Worm (Caenorhabditis elegans) whole organism, L1 larva: ENCODE measurements around the gene frpr-3.
A peak's percentile ranks its signal among the peaks of the same experiment; 100 is the strongest.

Experiments used
- C04F5.9 ChIP-seq: sonication (generic microtip); optimal IDR thresholded peaks from 2 replicates; lab custom pipeline; 2016; ENCODE audit warnings: missing genetic modification characterization, missing compliant biosample characterization
- Y116A8C.19 ChIP-seq: sonication (generic microtip); optimal IDR thresholded peaks from 2 replicates; lab custom pipeline; 2016; ENCODE audit warnings: missing compliant biosample characterization, missing genetic modification characterization, borderline replicate concordance
- aha-1 ChIP-seq: fragments of 150-350 bp; optimal IDR thresholded peaks from 2 replicates; lab custom pipeline; 2014; ENCODE audit warnings: missing biosample characterization, missing genetic modification characterization
- ama-1 ChIP-seq: fragments of 150-350 bp; optimal IDR thresholded peaks from 2 replicates; lab custom pipeline; 2014
- blmp-1 ChIP-seq: fragments of 150-350 bp; optimal IDR thresholded peaks from 2 replicates; lab custom pipeline; 2014; ENCODE audit warnings: missing biosample characterization, missing genetic modification characterization
- ces-1 ChIP-seq: fragments of 150-350 bp; optimal IDR thresholded peaks from 2 replicates; lab custom pipeline; 2014; ENCODE audit warnings: missing biosample characterization, missing genetic modification reagents, missing genetic modification characterization
- dpl-1 ChIP-seq, 3 experiments: fragments of 150-350 bp in 2 of 3; sonication (generic microtip) in 1 of 3; optimal IDR thresholded peaks; 2 replicates each; lab custom pipeline; 2014 to 2017; ENCODE audit warnings: missing biosample characterization in 3 of 3, missing genetic modification characterization in 3 of 3, missing genetic modification reagents in 3 of 3
- efl-1 ChIP-seq, 4 experiments: fragments of 150-350 bp; optimal IDR thresholded peaks in 3 of 4; peaks in 1 of 4; 1 replicate in 1 of 4; 2 replicates in 3 of 4; lab custom pipeline; 2014; ENCODE audit warnings: missing biosample characterization in 2 of 4, missing genetic modification characterization in 2 of 4, missing genetic modification reagents in 2 of 4
- egl-27 ChIP-seq, 2 experiments: fragments of 150-350 bp in 1 of 2; sonication (generic microtip); optimal IDR thresholded peaks; 3 replicates each; lab custom pipeline; 2017 to 2018; ENCODE audit warnings: missing biosample characterization in 2 of 2, missing genetic modification characterization in 2 of 2, missing genetic modification reagents in 2 of 2
- elt-2 ChIP-seq: sonication (generic microtip); optimal IDR thresholded peaks from 2 replicates; lab custom pipeline; 2016; ENCODE audit warnings: missing genetic modification characterization, mild to moderate bottlenecking, inconsistent platforms, missing compliant biosample characterization, missing genetic modification reagents
- fkh-10 ChIP-seq: sonication (generic microtip); optimal IDR thresholded peaks from 2 replicates; lab custom pipeline; 2017; ENCODE audit warnings: missing biosample characterization, missing genetic modification reagents, missing genetic modification characterization
- fkh-8 ChIP-seq: sonication (generic microtip); optimal IDR thresholded peaks from 2 replicates; lab custom pipeline; 2016; ENCODE audit warnings: mild to moderate bottlenecking, missing genetic modification characterization, missing compliant biosample characterization
- fos-1 ChIP-seq: fragments of 150-350 bp; optimal IDR thresholded peaks from 2 replicates; lab custom pipeline; 2014; ENCODE audit warnings: missing biosample characterization, missing genetic modification characterization
- hlh-17 ChIP-seq: fragments of 200-800 bp; sonication (Bioruptor generic); optimal IDR thresholded peaks from 2 replicates; lab custom pipeline; 2018; ENCODE audit warnings: missing genetic modification characterization, mild to moderate bottlenecking, missing compliant biosample characterization, moderate library complexity, borderline replicate concordance
- hpl-2 ChIP-seq: fragments of 150-350 bp; optimal IDR thresholded peaks from 2 replicates; lab custom pipeline; 2014; ENCODE audit warnings: missing biosample characterization, missing genetic modification reagents, missing genetic modification characterization
- irx-1 ChIP-seq: sonication (generic microtip); optimal IDR thresholded peaks from 2 replicates; lab custom pipeline; 2016; ENCODE audit warnings: missing genetic modification characterization, missing compliant biosample characterization
- jun-1 ChIP-seq: fragments of 150-350 bp; optimal IDR thresholded peaks from 2 replicates; lab custom pipeline; 2014; ENCODE audit warnings: missing biosample characterization, missing genetic modification reagents, missing genetic modification characterization
- lin-14 ChIP-seq: fragments of 200-800 bp; sonication (Bioruptor generic); optimal IDR thresholded peaks from 2 replicates; lab custom pipeline; 2018; ENCODE audit warnings: mild to moderate bottlenecking, missing genetic modification characterization, moderate library complexity, missing compliant biosample characterization
- lin-15B ChIP-seq: fragments of 150-350 bp; sonication (generic microtip); optimal IDR thresholded peaks from 3 replicates; lab custom pipeline; 2014; ENCODE audit warnings: missing biosample characterization, missing genetic modification characterization
- mab-9 ChIP-seq: fragments of 200-800 bp; sonication (Bioruptor generic); IDR thresholded peaks from 2 replicates; pipeline ENCODE4 v1.3.6; 2022; ENCODE audit warnings: missing genetic modification reagents, missing genetic modification characterization, missing compliant biosample characterization
- mef-2 ChIP-seq: fragments of 150-350 bp; optimal IDR thresholded peaks from 2 replicates; lab custom pipeline; 2014; ENCODE audit warnings: missing biosample characterization, missing genetic modification characterization
- nhr-11 ChIP-seq: fragments of 150-350 bp; optimal IDR thresholded peaks from 2 replicates; lab custom pipeline; 2014; ENCODE audit warnings: missing biosample characterization, missing genetic modification characterization
- nhr-12 ChIP-seq: sonication (generic microtip); optimal IDR thresholded peaks from 2 replicates; lab custom pipeline; 2017; ENCODE audit warnings: missing biosample characterization, missing genetic modification characterization
- nhr-20 ChIP-seq: sonication (generic microtip); optimal IDR thresholded peaks from 2 replicates; lab custom pipeline; 2016; ENCODE audit warnings: mild to moderate bottlenecking, missing genetic modification characterization, missing compliant biosample characterization
- nhr-47 ChIP-seq: sonication (generic microtip); optimal IDR thresholded peaks from 2 replicates; lab custom pipeline; 2016; ENCODE audit warnings: mild to moderate bottlenecking, missing genetic modification characterization, moderate library complexity, missing compliant biosample characterization
- nhr-77 ChIP-seq: fragments of 150-350 bp; optimal IDR thresholded peaks from 2 replicates; lab custom pipeline; 2014; ENCODE audit warnings: missing biosample characterization, missing genetic modification characterization
- nhr-84 ChIP-seq: sonication (generic microtip); optimal IDR thresholded peaks from 2 replicates; lab custom pipeline; 2017; ENCODE audit warnings: missing biosample characterization, missing genetic modification characterization
- nhr-85 ChIP-seq: sonication (generic microtip); peaks from one replicate; lab custom pipeline; 2016; ENCODE audit warnings: missing genetic modification characterization, inconsistent platforms, missing compliant biosample characterization
- nhr-90 ChIP-seq: sonication (generic microtip); optimal IDR thresholded peaks from 2 replicates; lab custom pipeline; 2016; ENCODE audit warnings: mild to moderate bottlenecking, missing genetic modification characterization, missing compliant biosample characterization; ENCODE audit not compliant: poor library complexity
- pag-3 ChIP-seq: sonication (generic microtip); optimal IDR thresholded peaks from 2 replicates; lab custom pipeline; 2017; ENCODE audit warnings: missing genetic modification characterization, mild to moderate bottlenecking, missing compliant biosample characterization, antibody characterized with exemption, borderline replicate concordance; ENCODE audit not compliant: insufficient read depth
- pax-3 ChIP-seq: fragments of 200-800 bp; sonication (Bioruptor generic); optimal IDR thresholded peaks from 2 replicates; lab custom pipeline; 2018; ENCODE audit warnings: mild to moderate bottlenecking, missing genetic modification characterization, moderate library complexity, missing compliant biosample characterization
- skn-1 ChIP-seq: fragments of 150-350 bp; optimal IDR thresholded peaks from 2 replicates; lab custom pipeline; 2014; ENCODE audit warnings: missing biosample characterization, missing genetic modification characterization
- snpc-4 ChIP-seq: fragments of 150-350 bp; optimal IDR thresholded peaks from 2 replicates; lab custom pipeline; 2014; ENCODE audit warnings: missing biosample characterization, missing genetic modification characterization
- sup-37 ChIP-seq: fragments of 200-800 bp; sonication (Bioruptor generic); optimal IDR thresholded peaks from 2 replicates; lab custom pipeline; 2018; ENCODE audit warnings: mild to moderate bottlenecking, missing genetic modification characterization, missing compliant biosample characterization
- swsn-7 ChIP-seq: sonication (generic microtip); optimal IDR thresholded peaks from 2 replicates; lab custom pipeline; 2016; ENCODE audit warnings: missing genetic modification characterization, missing compliant biosample characterization
- tlp-1 ChIP-seq: fragments of 150-350 bp; optimal IDR thresholded peaks from 2 replicates; lab custom pipeline; 2014; ENCODE audit warnings: missing biosample characterization, missing genetic modification characterization
- xbp-1 ChIP-seq: sonication (generic microtip); optimal IDR thresholded peaks from 2 replicates; lab custom pipeline; 2016; ENCODE audit warnings: missing genetic modification characterization, missing compliant biosample characterization
- zag-1 ChIP-seq: fragments of 150-350 bp; optimal IDR thresholded peaks from 2 replicates; lab custom pipeline; 2014; ENCODE audit warnings: missing biosample characterization, missing genetic modification characterization
- zip-4 ChIP-seq: fragments of 200-800 bp; sonication (Bioruptor generic); optimal IDR thresholded peaks from 2 replicates; lab custom pipeline; 2018; ENCODE audit warnings: mild to moderate bottlenecking, missing genetic modification characterization, moderate library complexity, missing compliant biosample characterization

frpr-3 gene

DNA sequence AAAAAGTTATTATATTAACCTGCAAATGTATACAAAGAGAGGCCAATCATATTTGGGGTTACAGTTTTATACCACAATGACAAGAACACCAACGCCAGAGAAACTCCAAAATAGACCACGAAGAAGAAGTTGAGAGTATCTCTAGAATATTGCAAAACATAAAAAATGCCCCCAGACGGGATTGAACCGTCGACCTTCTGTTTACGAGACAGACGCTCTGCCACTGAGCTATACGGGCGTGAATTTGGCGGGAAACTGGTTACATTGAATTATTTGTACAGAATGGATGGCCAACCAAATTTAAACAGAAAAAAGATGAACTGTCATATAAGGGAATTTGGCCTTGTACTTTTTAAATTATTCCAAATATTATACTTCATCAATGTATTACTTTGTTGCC, 40.6 kb upstream of the frpr-3 start (continued):
- TF ChIP-seq nhr-47 (tag; lab: Kevin White, UChicago) (peak; percentile 59), nhr-85 (tag; lab: Kevin White, UChicago) (peak; percentile 69), hpl-2 (GFP tag; lab: Kevin White, UChicago) (peak; percentile 55), aha-1 (tag; lab: Kevin White, UChicago) (no peak), snpc-4 (tag; lab: Kevin White, UChicago) (no peak), skn-1 (tag; lab: Kevin White, UChicago) (no peak), mef-2 (tag; lab: Kevin White, UChicago) (no peak), jun-1 (tag; lab: Kevin White, UChicago) (no peak), zag-1 (tag; lab: Kevin White, UChicago) (no peak), blmp-1 (peak; percentile 32), fos-1 (tag; lab: Kevin White, UChicago) (peak; percentile 50), irx-1 (tag; lab: Kevin White, UChicago) (peak; percentile 14), pag-3 (tag; lab: Kevin White, UChicago) (no peak), swsn-7 (tag; lab: Kevin White, UChicago) (peak; percentile 56), sup-37 (GFP tag; lab: Kevin White, UChicago) (no peak), fkh-8 (peak; percentile 45), nhr-12 (tag; lab: Kevin White, UChicago) (no peak), zip-4 (GFP tag; lab: Kevin White, UChicago) (no peak), pax-3 (tag; lab: Kevin White, UChicago) (no peak), lin-14 (GFP tag; lab: Kevin White, UChicago) (peak; percentile 49), tlp-1 (tag; lab: Kevin White, UChicago) (no peak), Y116A8C.19 (tag; lab: Kevin White, UChicago) (no peak), egl-27 (tag; optimal IDR thresholded peaks at IDR 0.05; lab: Kevin White, UChicago) (no peak), nhr-90 (tag; lab: Kevin White, UChicago) (peak; percentile 66), elt-2 (tag; lab: Kevin White, UChicago) (no peak), efl-1 (optimal IDR thresholded peaks at IDR 0.05; lab: Kevin White, UChicago) (peak; percentile 38 to 52), efl-1 (GFP tag; optimal IDR thresholded peaks at IDR 0.05 in 1 of 2; lab: Kevin White, UChicago) (peak; percentile 47 to 93), C04F5.9 (tag; lab: Kevin White, UChicago) (no peak), fkh-10 (GFP tag; lab: Kevin White, UChicago) (no peak), nhr-77 (tag; lab: Kevin White, UChicago) (peak; percentile 42), dpl-1 (GFP tag; optimal IDR thresholded peaks at IDR 0.05; lab: Kevin White, UChicago) (peak; percentile 61 to 65 (median 64)), xbp-1 (tag; lab: Kevin White, UChicago) (peak; percentile 32), hlh-17 (GFP tag; lab: Kevin White, UChicago) (no peak), lin-15B (tag; lab: Kevin White, UChicago) (no peak), ces-1 (GFP tag; lab: Kevin White, UChicago) (no peak), nhr-11 (tag; lab: Kevin White, UChicago) (no peak), nhr-84 (tag; lab: Kevin White, UChicago) (no peak), mab-9 (GFP tag; lab: Robert Waterston, UW) (no peak)

DNA sequence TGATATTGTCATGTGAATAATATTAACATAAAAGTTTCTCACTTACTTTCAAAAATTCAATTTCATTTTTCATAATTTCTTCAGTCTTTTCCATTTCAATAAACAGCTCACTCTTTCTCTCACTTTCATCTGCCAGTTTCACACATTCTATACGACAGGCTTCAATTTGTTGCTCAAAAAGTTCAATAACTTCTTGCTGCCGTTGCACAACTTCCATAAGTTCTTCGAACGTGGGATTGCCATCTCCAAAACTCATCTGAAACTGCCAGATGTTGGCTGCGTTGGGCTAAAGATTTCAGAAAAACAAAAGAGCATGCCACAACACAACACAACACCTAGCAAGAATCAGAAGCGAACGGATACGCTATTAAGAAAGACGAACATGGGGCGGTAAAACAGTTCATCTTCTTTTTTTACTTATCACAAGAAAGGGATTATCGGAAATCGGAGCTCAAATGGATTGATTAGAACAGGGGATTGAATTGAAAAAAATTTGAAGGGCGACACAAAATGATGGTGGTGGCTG, 37.8 kb upstream of the frpr-3 start:
- TF ChIP-seq ama-1 (lab: Kevin White, UChicago), result peak; percentile 52
- TF ChIP-seq nhr-20 (tag; lab: Kevin White, UChicago), result no peak
